Worm (Caenorhabditis elegans) whole organism, L1 larva: ENCODE data around the gene ZK1251.3.

Source experiments
- C34B4.2 ChIP-seq: sonication (generic microtip); optimal IDR thresholded peaks from 2 replicates; lab custom pipeline; 2017; ENCODE audit warnings: mild to moderate bottlenecking, missing genetic modification characterization, missing compliant biosample characterization
- F16B12.6 ChIP-seq: fragments of 150-350 bp; optimal IDR thresholded peaks from 2 replicates; lab custom pipeline; 2014; ENCODE audit warnings: missing biosample characterization, missing genetic modification characterization
- Y116A8C.19 ChIP-seq: sonication (generic microtip); optimal IDR thresholded peaks from 2 replicates; lab custom pipeline; 2016; ENCODE audit warnings: missing compliant biosample characterization, missing genetic modification characterization, borderline replicate concordance
- aha-1 ChIP-seq: fragments of 150-350 bp; optimal IDR thresholded peaks from 2 replicates; lab custom pipeline; 2014; ENCODE audit warnings: missing biosample characterization, missing genetic modification characterization
- alr-1 ChIP-seq: fragments of 200-800 bp; sonication (Bioruptor generic); optimal IDR thresholded peaks from 2 replicates; lab custom pipeline; 2018; ENCODE audit warnings: borderline replicate concordance, mild to moderate bottlenecking, missing genetic modification characterization, missing compliant biosample characterization
- aly-2 ChIP-seq: fragments of 150-350 bp; optimal IDR thresholded peaks from 2 replicates; lab custom pipeline; 2014; ENCODE audit warnings: missing biosample characterization, missing genetic modification characterization
- ama-1 ChIP-seq: fragments of 150-350 bp; optimal IDR thresholded peaks from 2 replicates; lab custom pipeline; 2014
- blmp-1 ChIP-seq: fragments of 150-350 bp; optimal IDR thresholded peaks from 2 replicates; lab custom pipeline; 2014; ENCODE audit warnings: missing biosample characterization, missing genetic modification characterization
- ceh-63 ChIP-seq: fragments of 200-800 bp; sonication (Bioruptor generic); optimal IDR thresholded peaks from 2 replicates; lab custom pipeline; 2018; ENCODE audit warnings: mild to moderate bottlenecking, missing genetic modification characterization, missing compliant biosample characterization
- ceh-88 ChIP-seq: fragments of 200-800 bp; sonication (Bioruptor generic); IDR thresholded peaks from 2 replicates; pipeline ENCODE4 v1.3.6; 2022; ENCODE audit warnings: missing genetic modification characterization, missing compliant biosample characterization
- dpl-1 ChIP-seq, 3 experiments: fragments of 150-350 bp in 2 of 3; sonication (generic microtip) in 1 of 3; optimal IDR thresholded peaks; 2 replicates each; lab custom pipeline; 2014 to 2017; ENCODE audit warnings: missing biosample characterization in 3 of 3, missing genetic modification characterization in 3 of 3, missing genetic modification reagents in 3 of 3
- dsc-1 ChIP-seq: sonication (generic microtip); optimal IDR thresholded peaks from 2 replicates; lab custom pipeline; 2016; ENCODE audit warnings: mild to moderate bottlenecking, missing genetic modification characterization, missing compliant biosample characterization
- efl-1 ChIP-seq, 4 experiments: fragments of 150-350 bp; optimal IDR thresholded peaks in 3 of 4; peaks in 1 of 4; 1 replicate in 1 of 4; 2 replicates in 3 of 4; lab custom pipeline; 2014; ENCODE audit warnings: missing biosample characterization in 2 of 4, missing genetic modification characterization in 2 of 4, missing genetic modification reagents in 2 of 4
- egl-13 ChIP-seq: sonication (generic microtip); optimal IDR thresholded peaks from 2 replicates; lab custom pipeline; 2016; ENCODE audit warnings: missing genotype, missing genetic modification reagents, missing genetic modification characterization, missing compliant biosample characterization
- elt-2 ChIP-seq: sonication (generic microtip); optimal IDR thresholded peaks from 2 replicates; lab custom pipeline; 2016; ENCODE audit warnings: missing genetic modification characterization, mild to moderate bottlenecking, inconsistent platforms, missing compliant biosample characterization, missing genetic modification reagents
- fkh-10 ChIP-seq: sonication (generic microtip); optimal IDR thresholded peaks from 2 replicates; lab custom pipeline; 2017; ENCODE audit warnings: missing biosample characterization, missing genetic modification reagents, missing genetic modification characterization
- fkh-8 ChIP-seq: sonication (generic microtip); optimal IDR thresholded peaks from 2 replicates; lab custom pipeline; 2016; ENCODE audit warnings: mild to moderate bottlenecking, missing genetic modification characterization, missing compliant biosample characterization
- fos-1 ChIP-seq: fragments of 150-350 bp; optimal IDR thresholded peaks from 2 replicates; lab custom pipeline; 2014; ENCODE audit warnings: missing biosample characterization, missing genetic modification characterization
- hlh-4 ChIP-seq: sonication (generic microtip); optimal IDR thresholded peaks from 2 replicates; lab custom pipeline; 2016; ENCODE audit warnings: mild to moderate bottlenecking, missing genetic modification characterization, missing compliant biosample characterization
- lin-13 ChIP-seq: fragments of 150-350 bp; optimal IDR thresholded peaks from 2 replicates; lab custom pipeline; 2014; ENCODE audit warnings: missing biosample characterization, missing genetic modification reagents, missing genetic modification characterization
- lin-14 ChIP-seq: fragments of 200-800 bp; sonication (Bioruptor generic); optimal IDR thresholded peaks from 2 replicates; lab custom pipeline; 2018; ENCODE audit warnings: mild to moderate bottlenecking, missing genetic modification characterization, moderate library complexity, missing compliant biosample characterization
- lin-15B ChIP-seq: fragments of 150-350 bp; sonication (generic microtip); optimal IDR thresholded peaks from 3 replicates; lab custom pipeline; 2014; ENCODE audit warnings: missing biosample characterization, missing genetic modification characterization
- lin-35 ChIP-seq, 2 experiments: fragments of 150-350 bp; optimal IDR thresholded peaks; 2 replicates each; lab custom pipeline; 2014; ENCODE audit warnings: missing biosample characterization in 2 of 2, missing genetic modification characterization in 2 of 2, missing genetic modification reagents in 2 of 2
- lir-3 ChIP-seq: sonication (generic microtip); optimal IDR thresholded peaks from 2 replicates; lab custom pipeline; 2016; ENCODE audit warnings: mild to moderate bottlenecking, missing genetic modification characterization, moderate library complexity, missing compliant biosample characterization; ENCODE audit not compliant: poor library complexity
- lsy-2 ChIP-seq, 2 experiments: fragments of 150-350 bp; optimal IDR thresholded peaks; 2 replicates each; lab custom pipeline; 2014; ENCODE audit warnings: missing biosample characterization in 2 of 2, missing genetic modification characterization in 2 of 2
- mab-9 ChIP-seq: fragments of 200-800 bp; sonication (Bioruptor generic); IDR thresholded peaks from 2 replicates; pipeline ENCODE4 v1.3.6; 2022; ENCODE audit warnings: missing genetic modification reagents, missing genetic modification characterization, missing compliant biosample characterization
- mdl-1 ChIP-seq, 2 experiments: fragments of 150-350 bp; optimal IDR thresholded peaks; 2 replicates each; lab custom pipeline; 2014 to 2017; ENCODE audit warnings: missing biosample characterization in 2 of 2, missing genetic modification characterization in 2 of 2, inconsistent platforms in 1 of 2
- nhr-11 ChIP-seq: fragments of 150-350 bp; optimal IDR thresholded peaks from 2 replicates; lab custom pipeline; 2014; ENCODE audit warnings: missing biosample characterization, missing genetic modification characterization
- nhr-20 ChIP-seq: sonication (generic microtip); optimal IDR thresholded peaks from 2 replicates; lab custom pipeline; 2016; ENCODE audit warnings: mild to moderate bottlenecking, missing genetic modification characterization, missing compliant biosample characterization
- nhr-237 ChIP-seq: fragments of 150-350 bp; optimal IDR thresholded peaks from 2 replicates; lab custom pipeline; 2014; ENCODE audit warnings: missing biosample characterization, missing genetic modification characterization
- nhr-47 ChIP-seq: sonication (generic microtip); optimal IDR thresholded peaks from 2 replicates; lab custom pipeline; 2016; ENCODE audit warnings: mild to moderate bottlenecking, missing genetic modification characterization, moderate library complexity, missing compliant biosample characterization
- nhr-71 ChIP-seq: sonication (generic microtip); optimal IDR thresholded peaks from 2 replicates; lab custom pipeline; 2016; ENCODE audit warnings: mild to moderate bottlenecking, missing genetic modification characterization, moderate library complexity, missing compliant biosample characterization
- nhr-76 ChIP-seq: sonication (generic microtip); optimal IDR thresholded peaks from 2 replicates; lab custom pipeline; 2017; ENCODE audit warnings: missing biosample characterization, missing genetic modification characterization
- nhr-77 ChIP-seq: fragments of 150-350 bp; optimal IDR thresholded peaks from 2 replicates; lab custom pipeline; 2014; ENCODE audit warnings: missing biosample characterization, missing genetic modification characterization
- nhr-84 ChIP-seq: sonication (generic microtip); optimal IDR thresholded peaks from 2 replicates; lab custom pipeline; 2017; ENCODE audit warnings: missing biosample characterization, missing genetic modification characterization
- nhr-85 ChIP-seq: sonication (generic microtip); peaks from one replicate; lab custom pipeline; 2016; ENCODE audit warnings: missing genetic modification characterization, inconsistent platforms, missing compliant biosample characterization
- nhr-90 ChIP-seq: sonication (generic microtip); optimal IDR thresholded peaks from 2 replicates; lab custom pipeline; 2016; ENCODE audit warnings: mild to moderate bottlenecking, missing genetic modification characterization, missing compliant biosample characterization; ENCODE audit not compliant: poor library complexity
- skn-1 ChIP-seq: fragments of 150-350 bp; optimal IDR thresholded peaks from 2 replicates; lab custom pipeline; 2014; ENCODE audit warnings: missing biosample characterization, missing genetic modification characterization
- snu-23 ChIP-seq: sonication (generic microtip); optimal IDR thresholded peaks from 2 replicates; lab custom pipeline; 2016; ENCODE audit warnings: missing genetic modification characterization, missing compliant biosample characterization
- sox-4 ChIP-seq: sonication (generic microtip); optimal IDR thresholded peaks from 2 replicates; lab custom pipeline; 2016; ENCODE audit warnings: missing genetic modification characterization, missing compliant biosample characterization
- sptf-1 ChIP-seq: fragments of 150-350 bp; optimal IDR thresholded peaks from 2 replicates; lab custom pipeline; 2014; ENCODE audit warnings: missing biosample characterization, missing genetic modification characterization
- tlp-1 ChIP-seq: fragments of 150-350 bp; optimal IDR thresholded peaks from 2 replicates; lab custom pipeline; 2014; ENCODE audit warnings: missing biosample characterization, missing genetic modification characterization
- unc-130 ChIP-seq: fragments of 150-350 bp; optimal IDR thresholded peaks from 2 replicates; lab custom pipeline; 2017; ENCODE audit warnings: missing biosample characterization, missing genetic modification characterization, inconsistent platforms
- unc-86 ChIP-seq: sonication (generic microtip); optimal IDR thresholded peaks from 2 replicates; lab custom pipeline; 2016; ENCODE audit warnings: missing genetic modification characterization, missing compliant biosample characterization

The ZK1251.3 gene

ce11 chrIV:9673683-9674336 is 9.6 kb upstream of the ZK1251.3 start:
- no peak for TF ChIP-seq lin-13
- no peak for TF ChIP-seq dpl-1 (GFP tag; optimal IDR thresholded peaks at IDR 0.05; lab: Kevin White, UChicago)
- TF ChIP-seq nhr-84, result no peak
- TF ChIP-seq nhr-90, result no peak
- TF ChIP-seq nhr-11 (tag; lab: Kevin White, UChicago), result no peak
- no peak for TF ChIP-seq ceh-88 (GFP tag; lab: Robert Waterston, UW)
- TF ChIP-seq fkh-8 (tag; lab: Kevin White, UChicago), result peak; percentile 86
- peak; percentile 53 for TF ChIP-seq lin-14
- TF ChIP-seq ceh-63 (GFP tag; lab: Kevin White, UChicago), result no peak
- TF ChIP-seq sox-4 (tag; lab: Kevin White, UChicago), result peak; percentile 34
- TF ChIP-seq aly-2 (tag; lab: Kevin White, UChicago), result no peak
- TF ChIP-seq nhr-77 (tag; lab: Kevin White, UChicago), result no peak
- TF ChIP-seq nhr-47 (tag; lab: Kevin White, UChicago), result peak; percentile 42
- TF ChIP-seq skn-1 (tag; lab: Kevin White, UChicago), result no peak
- TF ChIP-seq hlh-4, result no peak
- peak; percentile 65 for TF ChIP-seq dsc-1 (tag; lab: Kevin White, UChicago)
- TF ChIP-seq aha-1 (tag; lab: Kevin White, UChicago), result no peak
- no peak for TF ChIP-seq lin-15B (tag; lab: Kevin White, UChicago)
- no peak for TF ChIP-seq mab-9 (GFP tag; lab: Robert Waterston, UW)
- peak; percentile 38 for TF ChIP-seq egl-13 (tag; lab: Kevin White, UChicago)
- no peak for TF ChIP-seq Y116A8C.19 (tag; lab: Kevin White, UChicago)
- TF ChIP-seq lir-3 (tag; lab: Kevin White, UChicago), result no peak
- TF ChIP-seq nhr-85 (tag; lab: Kevin White, UChicago), result peak; percentile 82
- TF ChIP-seq efl-1 (optimal IDR thresholded peaks at IDR 0.05; lab: Kevin White, UChicago), result no peak
- TF ChIP-seq efl-1 (GFP tag; optimal IDR thresholded peaks at IDR 0.05 in 1 of 2; lab: Kevin White, UChicago), result no peak
- no peak for TF ChIP-seq C34B4.2 (tag; lab: Kevin White, UChicago)
- TF ChIP-seq lsy-2 (tag; optimal IDR thresholded peaks at IDR 0.05; lab: Kevin White, UChicago), result no peak
- no peak for TF ChIP-seq tlp-1 (tag; lab: Kevin White, UChicago)
- no peak for TF ChIP-seq sptf-1
- TF ChIP-seq fkh-10 (GFP tag; lab: Kevin White, UChicago), result peak; percentile 57
- peak; percentile 60 for TF ChIP-seq nhr-71
- no peak for TF ChIP-seq nhr-237
- peak; percentile 87 for TF ChIP-seq nhr-20 (tag; lab: Kevin White, UChicago)
- no peak for TF ChIP-seq unc-130 (tag; lab: Kevin White, UChicago)
- no peak for TF ChIP-seq unc-86 (tag; lab: Kevin White, UChicago)
- TF ChIP-seq fos-1, result no peak
- TF ChIP-seq ama-1, result no peak

DNA sequence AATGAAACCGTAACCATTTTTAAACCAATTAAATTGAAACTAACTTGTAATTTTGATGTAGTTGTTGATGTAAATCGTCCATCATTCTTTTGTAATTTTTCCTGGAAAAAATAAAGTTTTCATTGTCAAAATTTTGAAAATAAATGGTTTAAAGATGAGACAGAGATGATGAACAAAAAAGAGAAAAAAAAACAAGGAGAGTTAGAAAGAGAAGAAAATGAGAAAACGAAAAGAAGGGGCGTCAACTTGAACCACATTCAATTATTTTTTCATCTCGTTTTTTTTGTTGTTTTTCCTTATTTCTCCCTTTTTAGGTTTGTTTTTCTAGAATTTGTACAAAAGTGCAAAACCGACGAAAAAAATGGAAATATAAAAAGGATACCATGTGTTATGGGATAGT is 7.9 kb upstream of the ZK1251.3 start, which contains the start of gene nhr-34:
Gene nhr-34 (minus strand): TSS at position 101 of the 400 bp plus-strand sequence.
- TF ChIP-seq tlp-1 (tag; lab: Kevin White, UChicago) (no peak), ceh-63 (GFP tag; lab: Kevin White, UChicago) (no peak), lsy-2 (tag; optimal IDR thresholded peaks at IDR 0.05; lab: Kevin White, UChicago) (peak in 1 of 2 experiments; percentile 10), nhr-90 (no peak), nhr-11 (tag; lab: Kevin White, UChicago) (no peak), lin-14 (peak; percentile 19), egl-13 (tag; lab: Kevin White, UChicago) (no peak), alr-1 (tag; lab: Kevin White, UChicago) (no peak), blmp-1 (tag; lab: Kevin White, UChicago) (peak; percentile 8)

DNA sequence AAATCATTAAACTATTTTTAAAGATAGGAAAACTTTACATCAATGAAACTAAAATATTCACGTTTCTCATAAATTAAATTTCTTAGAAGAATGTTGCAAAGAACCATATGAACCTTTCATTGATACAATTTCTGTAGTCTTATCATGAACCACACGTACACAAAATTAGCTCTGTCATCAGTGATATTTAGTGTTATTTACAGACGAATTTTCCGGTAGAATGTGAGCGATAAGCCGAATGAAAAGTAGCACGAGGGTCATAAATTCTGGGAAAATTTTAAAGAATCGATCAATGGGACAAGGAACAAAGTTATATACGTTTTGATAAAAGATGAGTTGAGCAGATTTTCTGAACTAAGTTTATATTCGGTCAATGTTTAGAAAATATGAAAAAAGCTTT is 6.9 kb upstream of the ZK1251.3 start:
- TF ChIP-seq lin-35 (GFP tag; optimal IDR thresholded peaks at IDR 0.05; lab: Kevin White, UChicago), result peak in 1 of 2 experiments; percentile 58
- peak in 1 of 2 experiments; percentile 33 for TF ChIP-seq mdl-1 (tag; optimal IDR thresholded peaks at IDR 0.05; lab: Kevin White, UChicago)
- TF ChIP-seq efl-1 (optimal IDR thresholded peaks at IDR 0.05; lab: Kevin White, UChicago), result no peak
- TF ChIP-seq efl-1 (GFP tag; optimal IDR thresholded peaks at IDR 0.05 in 1 of 2; lab: Kevin White, UChicago), result peak in 1 of 2 experiments; percentile 33
- peak; percentile 76 for TF ChIP-seq elt-2 (tag; lab: Kevin White, UChicago)
- TF ChIP-seq unc-86 (tag; lab: Kevin White, UChicago), result no peak
- TF ChIP-seq lin-14, result peak; percentile 24
- no peak for TF ChIP-seq nhr-76 (tag; lab: Kevin White, UChicago)
- peak; percentile 7; the same call in 1 of the 2 replicates for TF ChIP-seq ceh-88 (GFP tag; lab: Robert Waterston, UW)
- TF ChIP-seq nhr-71, result peak; percentile 43
- TF ChIP-seq nhr-90, result peak; percentile 38
- no peak for TF ChIP-seq F16B12.6 (tag; lab: Kevin White, UChicago)
- TF ChIP-seq nhr-20 (tag; lab: Kevin White, UChicago), result peak; percentile 63
- peak; percentile 63 for TF ChIP-seq nhr-85 (tag; lab: Kevin White, UChicago)
- TF ChIP-seq snu-23 (GFP tag; lab: Kevin White, UChicago), result peak; percentile 0
